Fruit fly (Drosophila melanogaster): ENCODE data around the gene CG5024.
A peak's percentile ranks its signal among the peaks of the same experiment; 100 is the strongest.

dm6 chr3R:25855594-25856305, 44.9 kb downstream of the CG5024 start, which contains the start of gene CG5890:
- TF ChIP-seq Snoo (tag; optimal IDR thresholded peaks at IDR 0.05) (no peak), CG8301 (tag; optimal IDR thresholded peaks at IDR 0.05) (peak; percentile 9), Pif1A (GFP tag; optimal IDR thresholded peaks at IDR 0.05) (no peak), CG34367 (tag; optimal IDR thresholded peaks at IDR 0.05) (no peak), CG4496 (GFP tag; IDR thresholded peaks at IDR 0.05) (no peak), CG17806 (tag; optimal IDR thresholded peaks at IDR 0.05) (no peak), Ets98B (GFP tag; IDR thresholded peaks at IDR 0.05) (no peak), EcR (GFP tag; optimal IDR thresholded peaks at IDR 0.05) (no peak), CG14655 (GFP tag; optimal IDR thresholded peaks at IDR 0.05) (peak; percentile 39), Pif1B (GFP tag; optimal IDR thresholded peaks at IDR 0.05) (no peak), CG32121 (GFP tag; IDR thresholded peaks at IDR 0.05) (no peak), CG13204 (GFP tag; optimal IDR thresholded peaks at IDR 0.05) (no peak), D1 (tag; optimal IDR thresholded peaks at IDR 0.05) (no peak), CG9948 (tag; optimal IDR thresholded peaks at IDR 0.05) (no peak)
